Worm (Caenorhabditis elegans) whole organism, L3 larva: Measurements from ENCODE around the gene ZK971.1.
A peak's percentile ranks its signal among the peaks of the same experiment; 100 is the strongest.

Experiments used
- elt-2 ChIP-seq: sonication (generic microtip); optimal IDR thresholded peaks from 2 replicates; lab custom pipeline; 2016; ENCODE audit warnings: missing genetic modification reagents, mild to moderate bottlenecking, missing genetic modification characterization, missing compliant biosample characterization
- lin-15B ChIP-seq: fragments of 150-350 bp; optimal IDR thresholded peaks from 2 replicates; lab custom pipeline; 2014; ENCODE audit warnings: missing biosample characterization, missing genetic modification characterization

DNA sequence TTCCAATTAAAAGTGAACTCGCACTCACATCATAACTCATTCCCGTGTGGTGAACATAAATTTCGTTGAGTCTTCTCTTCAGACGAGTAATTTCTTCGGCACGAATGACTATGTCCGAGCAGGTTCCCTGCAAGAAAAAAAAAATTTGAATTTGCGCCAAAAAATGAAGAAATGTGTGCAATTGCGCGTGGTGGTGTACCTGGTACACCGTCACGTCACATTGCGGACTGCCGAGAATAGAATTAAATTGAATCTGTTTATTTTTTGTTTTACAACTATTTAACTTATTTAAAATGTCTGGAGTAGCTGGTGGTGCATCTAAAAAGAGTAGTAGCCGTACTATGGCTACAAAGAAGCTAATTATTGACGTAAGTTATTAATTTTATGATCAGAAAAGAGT, 21.5 kb upstream of the ZK971.1 start, which contains the start of gene mdt-22:
- TF ChIP-seq elt-2 (tag; lab: Kevin White, UChicago) (peak; percentile 55), lin-15B (tag; lab: Kevin White, UChicago) (peak; percentile 81)
